Worm (Caenorhabditis elegans): ENCODE data around the gene C35D6.13.

DNA sequence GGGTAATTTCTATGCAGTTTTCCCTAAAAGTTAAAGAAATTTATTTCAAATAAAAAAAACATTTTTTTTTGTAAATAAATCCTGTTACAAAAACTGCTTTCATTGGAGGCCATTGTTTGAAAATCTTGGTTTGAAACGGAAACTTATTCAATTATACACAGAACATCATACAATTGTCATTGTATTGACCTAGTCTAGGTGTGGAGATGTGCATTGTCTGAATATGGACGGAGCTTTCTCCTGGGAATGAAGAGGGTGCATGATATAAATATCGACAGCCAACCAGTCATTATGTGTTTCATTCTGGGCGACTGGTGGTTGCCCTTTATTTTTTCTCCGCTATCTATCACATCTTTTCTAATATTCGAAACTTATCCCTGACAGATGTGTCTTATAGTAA lies 9.7 kb downstream of the C35D6.13 start, which contains the start of gene C35D6.3:
- TF ChIP-seq fkh-10 (GFP tag; optimal IDR thresholded peaks at IDR 0.05), result no peak
- no peak for TF ChIP-seq nfya-1 (tag; optimal IDR thresholded peaks at IDR 0.05)
- no peak for TF ChIP-seq ama-1 (optimal IDR thresholded peaks at IDR 0.05)
- no peak for TF ChIP-seq ceh-14 (tag; optimal IDR thresholded peaks at IDR 0.05)
- no peak for TF ChIP-seq pag-3 (tag; optimal IDR thresholded peaks at IDR 0.05; ENCODE audit: borderline replicate concordance)
- TF ChIP-seq ttx-3 (tag; optimal IDR thresholded peaks at IDR 0.05), result no peak
- no peak for TF ChIP-seq lin-11 (tag; optimal IDR thresholded peaks at IDR 0.05)
- no peak for TF ChIP-seq pha-2 (tag; optimal IDR thresholded peaks at IDR 0.05)
- no peak for TF ChIP-seq ceh-31 (tag; optimal IDR thresholded peaks at IDR 0.05)
- TF ChIP-seq unc-42 (tag; optimal IDR thresholded peaks at IDR 0.05), result no peak
